Fruit fly (Drosophila melanogaster) whole organism, wandering third instar larva: ENCODE data around the gene ninaE.

ENCODE experiments used
- Abd-B ChIP-seq: fragments of >200 bp; optimal IDR thresholded peaks from 2 replicates; lab custom pipeline; 2017; ENCODE audit warnings: missing biosample characterization, missing genetic modification characterization
- CG32264 ChIP-seq: fragments of 200-800 bp; sonication (Bioruptor generic); optimal IDR thresholded peaks from 2 replicates; lab custom pipeline; 2016; ENCODE audit warnings: missing biosample characterization, missing genetic modification characterization
- CG9705 ChIP-seq: fragments of 200-800 bp; sonication (Bioruptor generic); optimal IDR thresholded peaks from 2 replicates; lab custom pipeline; 2018; ENCODE audit warnings: missing biosample characterization, mild to moderate bottlenecking, missing genetic modification characterization
- CrebA ChIP-seq: fragments of 200-800 bp; sonication (Bioruptor generic); optimal IDR thresholded peaks from 2 replicates; lab custom pipeline; 2016; ENCODE audit warnings: missing biosample characterization, mild to moderate bottlenecking, missing genetic modification characterization, borderline replicate concordance
- Dfd ChIP-seq: fragments of >200 bp; optimal IDR thresholded peaks from 2 replicates; lab custom pipeline; 2017; ENCODE audit warnings: missing biosample characterization, missing genetic modification characterization
- GATAd ChIP-seq: sonication (Bioruptor generic); optimal IDR thresholded peaks from 2 replicates; lab custom pipeline; 2016; ENCODE audit warnings: missing biosample characterization, missing genetic modification characterization
- HLH106 ChIP-seq: fragments of 200-800 bp; optimal IDR thresholded peaks from 3 replicates; lab custom pipeline; 2019; ENCODE audit warnings: missing biosample characterization, mild to moderate bottlenecking, missing genetic modification characterization, moderate library complexity
- Hnf4 ChIP-seq: fragments of 200-800 bp; sonication (Bioruptor generic); optimal IDR thresholded peaks from 2 replicates; lab custom pipeline; 2016; ENCODE audit warnings: missing biosample characterization, mild to moderate bottlenecking, missing genetic modification characterization
- Hr78 ChIP-seq: fragments of >200 bp; optimal IDR thresholded peaks from 2 replicates; lab custom pipeline; 2017; ENCODE audit warnings: missing biosample characterization, missing genetic modification characterization
- Jra ChIP-seq: sonication (Bioruptor generic); optimal IDR thresholded peaks from 2 replicates; lab custom pipeline; 2016; ENCODE audit warnings: missing biosample characterization, missing genetic modification characterization
- Mio ChIP-seq: sonication (Bioruptor generic); optimal IDR thresholded peaks from 2 replicates; lab custom pipeline; 2016; ENCODE audit warnings: missing biosample characterization, missing genetic modification characterization
- N ChIP-seq: fragments of >200 bp; optimal IDR thresholded peaks from 2 replicates; lab custom pipeline; 2018; ENCODE audit warnings: missing biosample characterization, missing external identifiers, missing genetic modification characterization
- Rel ChIP-seq, 2 experiments: fragments of 200-800 bp; sonication (Bioruptor generic) in 1 of 2; optimal IDR thresholded peaks; 2 replicates in 1 of 2; 3 replicates in 1 of 2; lab custom pipeline; 2016 to 2019; ENCODE audit warnings: mild to moderate bottlenecking in 2 of 2, missing biosample characterization in 2 of 2, missing genetic modification characterization in 2 of 2, moderate library complexity in 1 of 2
- Sp1 ChIP-seq: fragments of 200-800 bp; sonication (Bioruptor generic); optimal IDR thresholded peaks from 3 replicates; lab custom pipeline; 2019; ENCODE audit warnings: missing biosample characterization, mild to moderate bottlenecking, missing genetic modification characterization, moderate library complexity
- br ChIP-seq: fragments of 200-800 bp; sonication (Bioruptor generic); optimal IDR thresholded peaks from 2 replicates; lab custom pipeline; 2016; ENCODE audit warnings: missing biosample characterization, missing genetic modification characterization
- brk ChIP-seq: fragments of 200-800 bp; sonication (Bioruptor generic); optimal IDR thresholded peaks from 2 replicates; lab custom pipeline; 2016; ENCODE audit warnings: missing biosample characterization, mild to moderate bottlenecking, missing genetic modification characterization
- dmrt93B ChIP-seq: fragments of 200-800 bp; sonication (Bioruptor generic); optimal IDR thresholded peaks from 2 replicates; lab custom pipeline; 2018; ENCODE audit warnings: missing biosample characterization, mild to moderate bottlenecking, missing genetic modification characterization
- dsf ChIP-seq: sonication (Bioruptor generic); optimal IDR thresholded peaks from 2 replicates; lab custom pipeline; 2016; ENCODE audit warnings: missing biosample characterization, missing genetic modification characterization, borderline replicate concordance
- ey ChIP-seq: fragments of 200-800 bp; sonication (Bioruptor generic); optimal IDR thresholded peaks from 2 replicates; lab custom pipeline; 2016; ENCODE audit warnings: missing biosample characterization, missing genetic modification characterization
- foxo ChIP-seq, 2 experiments: fragments of 200-800 bp; sonication (Bioruptor generic); optimal IDR thresholded peaks; 2 replicates in 1 of 2; 3 replicates in 1 of 2; lab custom pipeline; 2016 to 2017; ENCODE audit warnings: missing biosample characterization in 2 of 2, missing genetic modification characterization in 2 of 2
- fru ChIP-seq: fragments of 200-800 bp; sonication (Bioruptor generic); optimal IDR thresholded peaks from 3 replicates; lab custom pipeline; 2016; ENCODE audit warnings: missing biosample characterization, mild to moderate bottlenecking, missing genetic modification characterization
- h ChIP-seq: fragments of 200-800 bp; sonication (Bioruptor generic); optimal IDR thresholded peaks from 3 replicates; lab custom pipeline; 2016; ENCODE audit warnings: missing biosample characterization, mild to moderate bottlenecking, missing genetic modification characterization
- lola ChIP-seq: fragments of >200 bp; optimal IDR thresholded peaks from 2 replicates; lab custom pipeline; 2017; ENCODE audit warnings: missing biosample characterization, missing genetic modification characterization
- pan ChIP-seq: fragments of >200 bp; optimal IDR thresholded peaks from 2 replicates; lab custom pipeline; 2017
- psq ChIP-seq: fragments of 200-800 bp; sonication (Bioruptor generic); optimal IDR thresholded peaks from 3 replicates; lab custom pipeline; 2017; ENCODE audit warnings: missing biosample characterization, mild to moderate bottlenecking, missing genetic modification characterization, moderate library complexity
- rgr ChIP-seq: fragments of 200-800 bp; sonication (Bioruptor generic); optimal IDR thresholded peaks from 3 replicates; lab custom pipeline; 2016; ENCODE audit warnings: missing biosample characterization, mild to moderate bottlenecking, missing genetic modification characterization
- sage ChIP-seq: fragments of 200-800 bp; sonication (Bioruptor generic); optimal IDR thresholded peaks from 2 replicates; lab custom pipeline; 2016; ENCODE audit warnings: missing biosample characterization, mild to moderate bottlenecking, missing genetic modification characterization
- sv ChIP-seq: fragments of 200-800 bp; sonication (Bioruptor generic); optimal IDR thresholded peaks from 3 replicates; lab custom pipeline; 2016; ENCODE audit warnings: missing biosample characterization, missing genetic modification characterization
- tai ChIP-seq: sonication (Bioruptor generic); optimal IDR thresholded peaks from 2 replicates; lab custom pipeline; 2016; ENCODE audit warnings: missing biosample characterization, missing genetic modification characterization
- usp ChIP-seq: fragments of >200 bp; optimal IDR thresholded peaks from 2 replicates; lab custom pipeline; 2017; ENCODE audit warnings: missing biosample characterization, missing genetic modification characterization
- woc ChIP-seq: sonication (Bioruptor generic); optimal IDR thresholded peaks from 2 replicates; lab custom pipeline; 2016; ENCODE audit warnings: missing biosample characterization, mild to moderate bottlenecking, missing genetic modification characterization

Gene ninaE

DNA sequence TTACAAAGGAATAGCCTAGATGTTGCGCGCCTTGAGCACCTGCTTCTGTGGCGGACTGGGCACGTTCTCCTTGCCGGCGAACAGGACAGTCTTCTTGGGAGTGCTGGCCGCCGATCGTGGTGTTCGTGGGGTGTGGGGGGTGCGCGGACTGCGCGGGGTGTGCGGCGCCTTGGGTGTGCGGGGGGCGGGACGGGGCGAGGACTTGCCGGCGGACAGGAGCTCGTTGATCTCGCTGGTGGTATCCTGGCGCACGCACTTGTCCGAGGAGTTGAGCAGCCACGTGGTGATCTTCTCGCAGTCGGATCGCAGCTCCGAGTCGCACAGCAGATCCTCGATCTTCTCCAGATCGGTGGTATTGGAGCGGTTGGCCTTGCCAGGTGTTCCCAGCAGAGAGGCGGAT lies 44.2 kb upstream of the ninaE start:
- peak; percentile 95 for TF ChIP-seq Dfd (GFP tag; lab: Kevin White, UChicago)
- TF ChIP-seq Rel (GFP tag; optimal IDR thresholded peaks at IDR 0.05; lab: Kevin White, UChicago) = no peak
- TF ChIP-seq Rel (tag; optimal IDR thresholded peaks at IDR 0.05; lab: Kevin White, UChicago) = no peak
- no peak for TF ChIP-seq fru

DNA sequence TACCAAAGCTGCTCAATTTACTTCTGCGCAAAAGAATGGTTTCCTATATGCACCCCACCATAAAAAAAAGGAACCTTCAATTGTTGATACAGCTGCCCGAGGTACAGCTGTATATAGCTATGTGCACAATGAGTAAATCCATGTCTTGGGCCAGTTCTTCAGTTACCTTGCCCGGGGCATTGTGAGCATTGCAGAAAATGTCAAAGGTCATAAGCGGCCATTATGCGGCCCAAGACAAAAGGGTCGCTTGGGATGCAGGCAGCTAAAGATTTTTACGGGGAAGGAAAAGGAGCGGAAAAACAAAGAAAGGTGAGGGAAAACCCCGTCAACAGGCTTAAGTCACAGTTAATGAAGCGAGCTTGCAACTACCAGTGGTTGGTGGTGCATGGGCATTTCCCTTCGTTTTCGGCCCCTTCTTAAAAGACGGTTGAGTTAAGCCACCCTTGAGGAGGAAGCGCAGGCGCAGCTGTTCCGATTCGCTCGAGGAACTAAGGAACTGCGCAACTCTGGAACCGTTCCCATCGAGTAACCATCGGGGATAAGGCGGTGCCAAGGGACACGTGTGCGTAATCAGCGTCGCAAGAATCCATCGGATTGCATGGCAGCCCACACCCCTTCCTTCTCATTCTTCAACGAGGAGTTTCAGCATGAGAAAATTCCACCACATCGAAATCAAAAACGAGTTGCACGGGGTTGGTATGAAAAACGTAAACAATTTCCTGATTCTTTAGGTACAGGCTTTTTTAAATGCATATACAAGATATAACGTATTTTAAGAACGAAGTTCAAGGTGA lies 43.1 kb upstream of the ninaE start:
- TF ChIP-seq Abd-B (GFP tag; lab: Kevin White, UChicago) (no peak), tai (GFP tag; lab: Kevin White, UChicago) (no peak), foxo (GFP tag; optimal IDR thresholded peaks at IDR 0.05; lab: Kevin White, UChicago) (no peak), sage (GFP tag; lab: Kevin White, UChicago) (no peak), Hr78 (GFP tag; lab: Kevin White, UChicago) (no peak), psq (GFP tag; lab: Kevin White, UChicago) (no peak), sv (no peak)

dm6 chr3R:19928544-19928943 lies 40.5 kb upstream of the ninaE start, which contains the start of gene CG4459:
TSS of gene CG4459 (minus strand) at chr3R:19928644.
- TF ChIP-seq lola (GFP tag; lab: Kevin White, UChicago) (no peak), tai (GFP tag; lab: Kevin White, UChicago) (no peak), Sp1 (GFP tag; lab: Kevin White, UChicago) (no peak), dsf (GFP tag; lab: Kevin White, UChicago) (no peak), dmrt93B (no peak), sage (GFP tag; lab: Kevin White, UChicago) (no peak), CrebA (GFP tag; lab: Kevin White, UChicago) (no peak), Hr78 (GFP tag; lab: Kevin White, UChicago) (no peak), br (GFP tag; lab: Kevin White, UChicago) (no peak), CG9705 (GFP tag; lab: Kevin White, UChicago) (no peak), ey (no peak), CG32264 (GFP tag; lab: Kevin White, UChicago) (no peak), N (GFP tag; lab: Kevin White, UChicago) (no peak), fru (no peak), usp (GFP tag; lab: Kevin White, UChicago) (no peak), Mio (GFP tag; lab: Kevin White, UChicago) (no peak), foxo (GFP tag; optimal IDR thresholded peaks at IDR 0.05; lab: Kevin White, UChicago) (no peak)

dm6 chr3R:19925271-19925670 lies 37.3 kb upstream of the ninaE start, which contains the start of gene CG4462:
TSS of gene CG4462 (minus strand) at chr3R:19925371.
- TF ChIP-seq dsf (GFP tag; lab: Kevin White, UChicago) = no peak
- TF ChIP-seq h (GFP tag; lab: Kevin White, UChicago) = no peak
- no peak for TF ChIP-seq GATAd (GFP tag; lab: Kevin White, UChicago)
- no peak for TF ChIP-seq pan (lab: Kevin White, UChicago)
- TF ChIP-seq Hnf4 (GFP tag; lab: Kevin White, UChicago) = no peak
- no peak for TF ChIP-seq brk (GFP tag; lab: Kevin White, UChicago)
- no peak for TF ChIP-seq tai (GFP tag; lab: Kevin White, UChicago)
- TF ChIP-seq HLH106 (tag; lab: Kevin White, UChicago) = no peak
- no peak for TF ChIP-seq usp (GFP tag; lab: Kevin White, UChicago)
- no peak for TF ChIP-seq woc (GFP tag; lab: Kevin White, UChicago)
- TF ChIP-seq Mio (GFP tag; lab: Kevin White, UChicago) = no peak
- no peak for TF ChIP-seq Dfd (GFP tag; lab: Kevin White, UChicago)
- TF ChIP-seq Abd-B (GFP tag; lab: Kevin White, UChicago) = no peak
- no peak for TF ChIP-seq rgr
- TF ChIP-seq Jra (GFP tag; lab: Kevin White, UChicago) = no peak
- TF ChIP-seq CrebA (GFP tag; lab: Kevin White, UChicago) = no peak
- no peak for TF ChIP-seq dmrt93B
- TF ChIP-seq Sp1 (GFP tag; lab: Kevin White, UChicago) = no peak
- TF ChIP-seq psq (GFP tag; lab: Kevin White, UChicago) = no peak
